Fruit fly (Drosophila melanogaster) whole organism, wandering third instar larva: ENCODE data around the gene TotZ.

ENCODE experiments used
- Abd-B ChIP-seq: fragments of >200 bp; optimal IDR thresholded peaks from 2 replicates; lab custom pipeline; 2017; ENCODE audit warnings: missing biosample characterization, missing genetic modification characterization
- Dif ChIP-seq: fragments of 200-275, 200-300 bp; sonication (Bioruptor generic); optimal IDR thresholded peaks from 2 replicates; lab custom pipeline; 2018; ENCODE audit warnings: missing biosample characterization, missing genetic modification characterization; ENCODE audit not compliant: partially characterized antibody
- woc ChIP-seq: sonication (Bioruptor generic); optimal IDR thresholded peaks from 2 replicates; lab custom pipeline; 2016; ENCODE audit warnings: missing biosample characterization, mild to moderate bottlenecking, missing genetic modification characterization

- TF ChIP-seq Abd-B: no peak
- no peak for TF ChIP-seq Dif (GFP tag; lab: Kevin White, UChicago)
- TF ChIP-seq woc: no peak
These were observed 27.9 kb downstream of the TotZ start, which contains the start of gene TotX for dm6 chr3R:20905418-20905817.
